Worm (Caenorhabditis elegans) whole organism, late embryonic: ENCODE measurements around the gene fis-1.

Source experiments
- C08G9.2 ChIP-seq: sonication (generic microtip); optimal IDR thresholded peaks from 2 replicates; lab custom pipeline; 2016; ENCODE audit warnings: mild to moderate bottlenecking, missing genetic modification characterization, moderate library complexity, missing compliant biosample characterization
- C38D4.7 ChIP-seq: fragments of 200-800 bp; sonication (Bioruptor generic); optimal IDR thresholded peaks from 2 replicates; lab custom pipeline; 2018; ENCODE audit warnings: mild to moderate bottlenecking, missing genetic modification characterization, moderate library complexity, missing compliant biosample characterization
- K02D7.2 ChIP-seq: sonication (generic microtip); optimal IDR thresholded peaks from 2 replicates; lab custom pipeline; 2017; ENCODE audit warnings: mild to moderate bottlenecking, missing genetic modification characterization, missing compliant biosample characterization
- K09A11.1 ChIP-seq: sonication (generic microtip); optimal IDR thresholded peaks from 2 replicates; lab custom pipeline; 2017; ENCODE audit warnings: antibody characterized with exemption, mild to moderate bottlenecking, missing genetic modification characterization, missing compliant biosample characterization; ENCODE audit not compliant: insufficient read depth
- Y22D7AL.16 ChIP-seq: sonication (generic microtip); optimal IDR thresholded peaks from 2 replicates; lab custom pipeline; 2016; ENCODE audit warnings: missing genetic modification characterization, missing compliant biosample characterization
- ceh-14 ChIP-seq: sonication (generic microtip); optimal IDR thresholded peaks from 2 replicates; lab custom pipeline; 2016; ENCODE audit warnings: missing genotype, missing genetic modification characterization, missing compliant biosample characterization
- ceh-19 ChIP-seq: fragments of 200-800 bp; sonication (Bioruptor generic); optimal IDR thresholded peaks from 2 replicates; lab custom pipeline; 2018; ENCODE audit warnings: mild to moderate bottlenecking, missing genetic modification characterization, missing compliant biosample characterization
- ceh-30 ChIP-seq: fragments of 150-350 bp; optimal IDR thresholded peaks from 2 replicates; lab custom pipeline; 2014; ENCODE audit warnings: missing biosample characterization, missing genetic modification characterization
- ceh-31 ChIP-seq: sonication (generic microtip); optimal IDR thresholded peaks from 2 replicates; lab custom pipeline; 2016; ENCODE audit warnings: missing genetic modification characterization, missing compliant biosample characterization
- ceh-34 ChIP-seq: sonication (generic microtip); optimal IDR thresholded peaks from 2 replicates; lab custom pipeline; 2016; ENCODE audit warnings: mild to moderate bottlenecking, missing genetic modification characterization, missing compliant biosample characterization
- ceh-6 ChIP-seq: fragments of 200-800 bp; sonication (Bioruptor generic); optimal IDR thresholded peaks from 2 replicates; lab custom pipeline; 2018; ENCODE audit warnings: mild to moderate bottlenecking, missing genetic modification characterization, missing compliant biosample characterization
- ceh-9 ChIP-seq: sonication (generic microtip); optimal IDR thresholded peaks from 2 replicates; lab custom pipeline; 2016; ENCODE audit warnings: mild to moderate bottlenecking, missing genetic modification characterization, inconsistent platforms, missing compliant biosample characterization
- che-1 ChIP-seq: sonication (generic microtip); optimal IDR thresholded peaks from 2 replicates; lab custom pipeline; 2016; ENCODE audit warnings: mild to moderate bottlenecking, missing genetic modification characterization, missing compliant biosample characterization
- dve-1 ChIP-seq: sonication (generic microtip); optimal IDR thresholded peaks from 2 replicates; lab custom pipeline; 2017; ENCODE audit warnings: antibody characterized with exemption, mild to moderate bottlenecking, missing genetic modification characterization, missing compliant biosample characterization
- fkh-10 ChIP-seq: fragments of 150-350 bp; optimal IDR thresholded peaks from 2 replicates; lab custom pipeline; 2014; ENCODE audit warnings: missing biosample characterization, missing genetic modification reagents, missing genetic modification characterization
- hlh-13 ChIP-seq: fragments of 200-800 bp; sonication (Bioruptor generic); optimal IDR thresholded peaks from 2 replicates; lab custom pipeline; 2018; ENCODE audit warnings: mild to moderate bottlenecking, missing genetic modification characterization, missing compliant biosample characterization
- hlh-6 ChIP-seq: sonication (generic microtip); optimal IDR thresholded peaks from 2 replicates; lab custom pipeline; 2016; ENCODE audit warnings: missing genotype, missing genetic modification characterization, missing compliant biosample characterization
- hlh-8 ChIP-seq: sonication (generic microtip); optimal IDR thresholded peaks from 2 replicates; lab custom pipeline; 2016; ENCODE audit warnings: missing genotype, missing genetic modification characterization, missing compliant biosample characterization
- lim-6 ChIP-seq: sonication (generic microtip); optimal IDR thresholded peaks from 2 replicates; lab custom pipeline; 2016; ENCODE audit warnings: missing genetic modification characterization, missing compliant biosample characterization
- nfya-1 ChIP-seq: sonication (generic microtip); optimal IDR thresholded peaks from 2 replicates; lab custom pipeline; 2017; ENCODE audit warnings: missing genetic modification characterization, mild to moderate bottlenecking, missing compliant biosample characterization, antibody characterized with exemption, moderate library complexity
- nhr-11 ChIP-seq: fragments of 150-350 bp; optimal IDR thresholded peaks from 2 replicates; lab custom pipeline; 2014; ENCODE audit warnings: missing biosample characterization, missing genetic modification characterization
- nhr-232 ChIP-seq: sonication (generic microtip); optimal IDR thresholded peaks from 2 replicates; lab custom pipeline; 2016; ENCODE audit warnings: missing genetic modification characterization, missing compliant biosample characterization
- npax-4 ChIP-seq: sonication (generic microtip); optimal IDR thresholded peaks from 2 replicates; lab custom pipeline; 2016; ENCODE audit warnings: missing genetic modification characterization, missing compliant biosample characterization
- pat-9 ChIP-seq: fragments of 200-800 bp; sonication (Bioruptor generic); optimal IDR thresholded peaks from 2 replicates; lab custom pipeline; 2018; ENCODE audit warnings: mild to moderate bottlenecking, missing genetic modification characterization, moderate library complexity, missing compliant biosample characterization
- pax-1 ChIP-seq: fragments of 150-350 bp; optimal IDR thresholded peaks from 2 replicates; lab custom pipeline; 2014; ENCODE audit warnings: missing biosample characterization, missing genetic modification characterization
- pha-2 ChIP-seq: sonication (generic microtip); optimal IDR thresholded peaks from 2 replicates; lab custom pipeline; 2017; ENCODE audit warnings: mild to moderate bottlenecking, missing genetic modification characterization, missing compliant biosample characterization
- pha-4 ChIP-seq: fragments of 150-350 bp; optimal IDR thresholded peaks from 2 replicates; lab custom pipeline; 2018; ENCODE audit warnings: missing biosample characterization, missing genetic modification reagents, missing genetic modification characterization
- pqm-1 ChIP-seq: sonication (generic microtip); optimal IDR thresholded peaks from 2 replicates; lab custom pipeline; 2016; ENCODE audit warnings: missing genetic modification characterization, missing compliant biosample characterization
- pros-1 ChIP-seq: fragments of 150-350 bp; optimal IDR thresholded peaks from 2 replicates; lab custom pipeline; 2014; ENCODE audit warnings: missing biosample characterization, missing genetic modification reagents, missing genetic modification characterization
- ref-2 ChIP-seq: sonication (generic microtip); optimal IDR thresholded peaks from 2 replicates; lab custom pipeline; 2016; ENCODE audit warnings: missing genetic modification characterization, missing compliant biosample characterization
- rnt-1 ChIP-seq: sonication (generic microtip); optimal IDR thresholded peaks from 2 replicates; lab custom pipeline; 2016; ENCODE audit warnings: missing genetic modification characterization, missing compliant biosample characterization
- sdc-2 ChIP-seq: sonication (generic microtip); optimal IDR thresholded peaks from 2 replicates; lab custom pipeline; 2016; ENCODE audit warnings: missing genotype, missing genetic modification characterization, missing compliant biosample characterization
- sox-2 ChIP-seq: fragments of 200-800 bp; sonication (Bioruptor generic); IDR thresholded peaks from 2 replicates; pipeline ENCODE4 v1.3.6; 2022; ENCODE audit warnings: missing genetic modification reagents, missing genetic modification characterization, missing compliant biosample characterization
- syd-9 ChIP-seq: sonication (generic microtip); optimal IDR thresholded peaks from 2 replicates; lab custom pipeline; 2016; ENCODE audit warnings: mild to moderate bottlenecking, missing genetic modification characterization, moderate library complexity, missing compliant biosample characterization
- unc-42 ChIP-seq: sonication (generic microtip); optimal IDR thresholded peaks from 2 replicates; lab custom pipeline; 2016; ENCODE audit warnings: missing genotype, missing genetic modification characterization, missing compliant biosample characterization
- ztf-16 ChIP-seq: sonication (generic microtip); optimal IDR thresholded peaks from 2 replicates; lab custom pipeline; 2017; ENCODE audit warnings: missing genetic modification characterization, missing compliant biosample characterization

fis-1 gene

DNA sequence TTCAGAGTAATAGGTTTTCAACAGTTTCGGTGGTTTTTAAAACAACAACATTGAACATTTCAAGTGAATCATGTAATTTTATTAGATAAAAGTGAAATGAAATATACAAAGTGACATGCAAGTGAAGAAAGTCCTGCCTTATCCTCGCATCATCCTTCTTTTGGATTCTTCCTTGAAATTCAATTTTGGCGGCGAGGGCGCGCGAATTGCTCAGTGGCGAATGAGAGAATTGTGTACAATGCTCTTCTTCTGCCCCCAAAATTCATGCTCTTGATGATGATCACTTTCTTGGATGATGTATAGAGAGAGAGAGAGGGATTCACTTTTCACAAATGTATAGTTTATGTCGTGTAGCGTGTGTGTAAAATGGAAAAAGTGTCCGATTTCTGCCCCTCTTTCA is 45.3 kb upstream of the fis-1 start:
- TF ChIP-seq ceh-14 (tag; lab: Kevin White, UChicago) = no peak
- no peak for TF ChIP-seq pax-1 (tag; lab: Kevin White, UChicago)
- TF ChIP-seq sdc-2 = no peak
- TF ChIP-seq unc-42 (tag; lab: Kevin White, UChicago) = peak; percentile 93
- TF ChIP-seq dve-1 (tag; lab: Kevin White, UChicago) = no peak

DNA sequence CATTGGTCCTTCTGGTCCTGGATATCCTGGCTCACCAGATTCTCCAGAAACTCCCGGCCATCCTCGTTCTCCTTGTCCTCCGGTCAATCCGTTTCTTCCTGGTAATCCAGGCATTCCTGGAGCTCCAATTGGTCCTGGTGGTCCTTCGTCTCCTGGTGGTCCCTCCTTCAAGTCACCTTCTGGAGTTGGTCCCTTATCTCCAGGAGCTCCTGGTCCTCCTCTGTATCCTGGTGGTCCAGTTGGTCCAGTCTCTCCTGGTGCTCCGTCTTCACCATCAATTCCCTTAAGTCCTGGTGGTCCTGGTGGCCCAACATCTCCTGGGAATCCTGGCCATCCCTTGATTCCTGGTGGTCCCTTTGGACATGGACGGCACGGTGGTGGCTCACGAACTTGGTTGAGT is 44.4 kb upstream of the fis-1 start:
- TF ChIP-seq hlh-6 (tag; lab: Kevin White, UChicago) (peak; percentile 45), sdc-2 (peak; percentile 28), fkh-10 (GFP tag; lab: Kevin White, UChicago) (no peak)
- TF ChIP-seq, all 69 proteins: peak for 2

DNA sequence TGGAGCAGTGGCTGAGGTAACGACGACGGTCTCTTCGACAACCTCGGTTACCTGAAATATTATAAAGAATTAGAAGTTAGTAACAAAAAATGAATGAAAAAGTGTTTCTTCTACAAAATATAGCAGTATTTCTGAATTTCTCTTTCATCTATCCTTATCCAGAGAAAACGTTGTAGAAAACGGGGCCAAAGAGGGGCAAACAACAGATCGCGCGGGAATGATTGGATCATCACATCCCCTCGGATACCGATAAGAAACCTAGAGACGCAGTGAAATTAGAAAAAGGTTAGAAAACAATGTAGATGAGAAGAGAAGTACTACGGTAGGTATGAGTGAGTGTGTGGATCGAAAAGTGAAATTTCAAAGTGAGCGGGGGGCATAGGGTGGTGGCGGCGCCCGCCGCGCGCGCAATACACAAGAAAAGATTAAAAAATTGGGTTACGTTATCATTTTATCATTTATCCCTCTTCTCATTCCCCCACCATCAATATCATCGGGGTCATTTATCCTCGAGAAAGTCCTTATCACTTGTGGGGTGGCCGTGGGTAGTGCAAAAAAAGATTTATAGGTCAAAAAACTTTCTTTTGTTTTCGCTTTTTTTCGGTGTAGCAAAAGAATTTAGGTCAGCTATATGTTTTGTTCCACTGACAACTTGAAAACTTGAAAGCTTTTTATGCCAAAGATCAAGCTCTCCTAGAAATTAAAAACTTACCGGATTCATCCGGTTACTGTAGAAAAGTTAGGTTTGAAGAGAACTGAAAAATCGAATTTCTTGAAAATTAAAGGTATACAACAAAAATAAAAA is 42.6 kb upstream of the fis-1 start, which contains the start of the genes dpy-10 and T14B4.19:
dpy-10 (minus strand) TSS at position 51 of the 805 bp plus-strand sequence.
T14B4.19 (minus strand) TSS at position 755 of the 805 bp plus-strand sequence.
- TF ChIP-seq ref-2 (tag; lab: Kevin White, UChicago) = peak; percentile 66
- no peak for TF ChIP-seq Y22D7AL.16
- TF ChIP-seq rnt-1 (tag; lab: Kevin White, UChicago) = peak; percentile 11

DNA sequence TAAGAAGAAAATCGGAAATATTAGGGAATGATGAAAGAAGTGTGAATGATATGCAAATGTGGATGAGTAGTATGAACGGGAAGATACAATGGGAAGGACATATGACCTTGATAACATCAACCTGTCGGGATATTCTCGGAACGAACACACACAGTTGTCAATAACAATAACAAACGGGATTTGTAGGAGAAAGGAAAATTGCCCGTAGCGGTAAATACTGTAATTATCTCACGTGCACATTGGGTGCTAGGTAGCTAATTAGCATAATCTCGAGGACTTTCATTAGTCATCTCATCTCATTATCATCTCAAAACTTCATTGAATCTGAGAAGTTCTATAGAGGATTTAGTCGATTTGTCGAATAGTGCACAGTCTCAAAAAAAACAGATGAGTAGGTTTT is 42.0 kb upstream of the fis-1 start:
- TF ChIP-seq ceh-6 (GFP tag; lab: Kevin White, UChicago) (no peak), npax-4 (tag; lab: Kevin White, UChicago) (no peak), hlh-13 (GFP tag; lab: Kevin White, UChicago) (no peak), sox-2 (GFP tag; lab: Robert Waterston, UW) (no peak), K02D7.2 (tag; lab: Kevin White, UChicago) (no peak), pax-1 (tag; lab: Kevin White, UChicago) (no peak), hlh-8 (tag; lab: Kevin White, UChicago) (no peak), pha-4 (tag; lab: Kevin White, UChicago) (no peak), pros-1 (no peak), pqm-1 (no peak), hlh-6 (tag; lab: Kevin White, UChicago) (no peak), nfya-1 (tag; lab: Kevin White, UChicago) (no peak), lim-6 (tag; lab: Kevin White, UChicago) (no peak), K09A11.1 (tag; lab: Kevin White, UChicago) (no peak)
- TF ChIP-seq, all 69 proteins: peak for 0

DNA sequence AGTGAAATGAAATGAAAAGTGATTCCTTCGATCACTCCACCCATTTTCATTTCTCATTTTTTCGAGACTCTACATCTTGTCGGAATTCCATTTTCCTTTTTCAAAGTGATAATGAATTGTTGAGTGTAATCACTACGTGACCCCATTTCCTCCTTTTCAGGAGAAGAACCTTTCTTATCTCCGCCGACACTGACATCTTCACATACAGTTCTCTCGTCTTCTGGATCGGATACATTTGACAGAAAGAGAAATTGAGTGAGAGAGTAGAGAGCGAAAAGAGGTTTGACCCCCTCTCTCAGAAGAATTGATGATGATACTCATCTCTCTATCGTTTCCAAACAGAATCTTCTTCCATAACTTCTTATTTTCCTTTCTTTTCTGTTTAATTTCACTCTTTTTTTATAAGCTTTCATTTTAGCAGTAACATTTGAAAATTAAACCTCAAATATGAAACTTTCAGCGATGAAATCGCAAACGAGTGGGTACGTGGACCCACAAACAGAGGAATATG is 41.1 kb upstream of the fis-1 start, which contains the start of gene dpy-2:
dpy-2 (plus strand) TSS at position 461 of the 511 bp plus-strand sequence.
- TF ChIP-seq pqm-1 (no peak), pha-2 (tag; lab: Kevin White, UChicago) (no peak), ztf-16 (tag; lab: Kevin White, UChicago) (no peak), nhr-11 (tag; lab: Kevin White, UChicago) (no peak), lim-6 (tag; lab: Kevin White, UChicago) (no peak), nhr-232 (tag; lab: Kevin White, UChicago) (no peak), C38D4.7 (GFP tag; lab: Kevin White, UChicago) (no peak)

DNA sequence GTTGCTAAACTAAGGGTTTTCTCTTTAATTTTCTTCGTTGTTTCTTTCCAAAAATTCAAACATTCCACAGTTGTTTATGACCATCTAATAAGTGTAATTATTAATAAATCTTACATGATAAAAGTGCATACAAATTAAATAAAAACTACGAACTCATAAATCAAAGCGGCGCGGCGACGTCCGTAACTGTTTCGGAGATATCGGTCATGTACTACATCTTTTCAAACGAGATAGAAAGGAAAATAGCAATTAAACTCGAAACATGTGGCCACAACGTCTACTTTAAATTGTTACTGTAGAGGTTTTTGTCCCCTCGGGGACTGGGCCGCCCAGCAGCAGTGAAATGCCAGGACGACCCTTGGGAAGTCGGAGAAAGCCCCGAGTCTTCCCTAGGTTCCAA is 39.1 kb upstream of the fis-1 start:
- TF ChIP-seq hlh-6 (tag; lab: Kevin White, UChicago) (no peak), syd-9 (tag; lab: Kevin White, UChicago) (no peak), pat-9 (tag; lab: Kevin White, UChicago) (no peak), ceh-30 (tag; lab: Kevin White, UChicago) (no peak), ceh-31 (tag; lab: Kevin White, UChicago) (no peak), ceh-34 (tag; lab: Kevin White, UChicago) (no peak), npax-4 (tag; lab: Kevin White, UChicago) (no peak), ceh-9 (tag; lab: Kevin White, UChicago) (no peak), ceh-6 (GFP tag; lab: Kevin White, UChicago) (no peak), pax-1 (tag; lab: Kevin White, UChicago) (no peak), C38D4.7 (GFP tag; lab: Kevin White, UChicago) (no peak), C08G9.2 (tag; lab: Kevin White, UChicago) (no peak), ceh-19 (no peak), lim-6 (tag; lab: Kevin White, UChicago) (no peak), che-1 (tag; lab: Kevin White, UChicago) (no peak)
- TF ChIP-seq, all 69 proteins: peak for 0
